Worm (Caenorhabditis elegans): ENCODE results near the gene Y39G8C.2.

- no peak for TF ChIP-seq nhr-47 (tag; optimal IDR thresholded peaks at IDR 0.05)
- no peak for TF ChIP-seq efl-1 (optimal IDR thresholded peaks at IDR 0.05)
- peak in 1 of 2 experiments; percentile 82 for TF ChIP-seq efl-1 (GFP tag; optimal IDR thresholded peaks at IDR 0.05 in 1 of 2)
- no peak for TF ChIP-seq ceh-63 (GFP tag; optimal IDR thresholded peaks at IDR 0.05)
- TF ChIP-seq sox-4 (tag; optimal IDR thresholded peaks at IDR 0.05): no peak
- TF ChIP-seq hlh-4 (tag; optimal IDR thresholded peaks at IDR 0.05): no peak
- TF ChIP-seq snpc-4 (tag; optimal IDR thresholded peaks at IDR 0.05): no peak
- TF ChIP-seq ama-1 (optimal IDR thresholded peaks at IDR 0.05): no peak
- no peak for TF ChIP-seq mef-2 (tag; optimal IDR thresholded peaks at IDR 0.05)
- no peak for TF ChIP-seq dpl-1 (GFP tag; optimal IDR thresholded peaks at IDR 0.05)
Measured at ce11 chrII:14046491-14046890, 50.9 kb downstream of the Y39G8C.2 start.
